Worm (Caenorhabditis elegans) whole organism, L4/young adult: ENCODE data around the gene C03B1.10.

Experiments
- W03F9.2 ChIP-seq: fragments of 150-350 bp; optimal IDR thresholded peaks from 2 replicates; lab custom pipeline; 2014; ENCODE audit warnings: missing biosample characterization, missing genetic modification characterization
- dao-5 ChIP-seq: sonication (generic microtip); optimal IDR thresholded peaks from 2 replicates; lab custom pipeline; 2016; ENCODE audit warnings: missing genotype, missing genetic modification characterization, moderate library complexity, missing compliant biosample characterization
- him-1 ChIP-seq: sonication (generic microtip); optimal IDR thresholded peaks from 2 replicates; lab custom pipeline; 2016; ENCODE audit warnings: missing genotype, missing genetic modification reagents, missing genetic modification characterization, missing compliant biosample characterization

DNA sequence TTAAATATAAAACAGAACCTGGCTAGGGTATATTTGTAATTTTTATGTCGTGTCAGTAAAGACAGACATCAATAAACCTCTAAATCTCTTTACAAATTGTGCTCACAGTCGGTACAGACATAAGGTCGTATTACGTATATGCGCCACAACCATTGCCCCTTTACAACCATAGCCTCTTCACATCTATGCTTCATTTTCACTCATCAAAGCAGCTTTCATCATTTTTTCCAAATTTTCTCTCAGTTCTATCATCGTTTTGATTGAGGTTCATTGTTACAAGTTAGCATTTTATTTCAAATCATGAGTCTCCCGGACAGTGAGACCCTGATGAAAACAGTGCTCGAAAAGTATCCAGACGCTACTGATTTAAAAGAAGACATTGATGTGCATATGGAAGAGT, 6.5 kb upstream of the C03B1.10 start, which contains the start of gene C03B1.4:
- TF ChIP-seq him-1 (tag; lab: Kevin White, UChicago) (no peak), dao-5 (tag; lab: Kevin White, UChicago) (no peak), W03F9.2 (no peak)
